Worm (Caenorhabditis elegans): ENCODE results near the gene Y66D12A.8.

The Y66D12A.8 gene

DNA sequence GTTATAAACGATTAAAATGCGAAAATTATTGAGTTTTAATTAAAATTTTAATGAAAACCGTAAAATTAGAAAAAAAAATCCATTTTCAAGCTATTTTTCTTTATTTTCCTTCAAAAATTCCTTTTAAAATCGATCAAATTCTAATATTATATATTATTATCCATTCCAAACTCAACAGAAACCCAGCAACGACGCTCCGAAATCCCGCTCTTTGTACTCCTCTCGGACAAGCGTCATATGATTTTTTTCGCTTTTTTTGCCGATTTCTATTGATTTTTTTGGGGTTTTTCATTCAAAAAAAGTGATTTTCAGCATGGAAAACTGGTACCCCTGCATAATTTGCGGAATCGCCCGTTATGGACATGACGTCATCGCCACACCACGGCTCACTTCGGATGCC lies 42.4 kb downstream of the Y66D12A.8 start, which contains the start of gene ceh-91:
Gene ceh-91, plus strand, starts transcription at position 301 of the 400 bp plus-strand sequence.
- no peak for TF ChIP-seq lin-13 (GFP tag; optimal IDR thresholded peaks at IDR 0.05)
- no peak for TF ChIP-seq F13H6.1 (tag; optimal IDR thresholded peaks at IDR 0.05)
- no peak for TF ChIP-seq C34F6.9 (tag; optimal IDR thresholded peaks at IDR 0.05)
- TF ChIP-seq alr-1 (tag; optimal IDR thresholded peaks at IDR 0.05), result no peak
- no peak for TF ChIP-seq blmp-1 (tag; optimal IDR thresholded peaks at IDR 0.05; ENCODE audit: insufficient read depth)
- TF ChIP-seq nhr-12 (tag; optimal IDR thresholded peaks at IDR 0.05), result no peak
- TF ChIP-seq ama-1 (optimal IDR thresholded peaks at IDR 0.05), result no peak

DNA sequence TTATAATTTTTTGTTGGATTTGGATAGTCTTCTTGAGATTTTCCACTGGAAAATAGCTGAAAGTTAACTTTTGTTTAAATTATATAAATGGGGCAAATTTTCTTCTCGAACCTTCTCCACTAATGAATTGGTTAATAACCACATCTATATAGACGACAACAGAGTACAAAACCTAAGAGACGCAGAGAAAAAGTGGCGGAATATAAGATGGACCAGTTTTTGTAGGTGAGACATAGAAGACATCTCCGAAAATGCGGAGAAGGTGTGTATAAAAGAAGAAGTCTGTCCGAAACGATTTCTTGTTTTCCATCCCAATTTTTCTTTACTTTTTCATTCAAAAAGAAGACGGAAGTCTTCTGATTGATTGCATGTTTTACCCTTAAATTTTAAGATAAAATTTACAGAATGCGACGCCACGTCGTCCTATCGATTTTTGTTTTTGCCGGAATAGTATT lies 50.8 kb downstream of the Y66D12A.8 start, which contains the start of gene gly-8:
Gene gly-8, plus strand, starts transcription at position 405 of the 455 bp plus-strand sequence.
- TF ChIP-seq lsy-2 (tag; optimal IDR thresholded peaks at IDR 0.05) (peak in 1 of 2 experiments; percentile 12), nhr-129 (tag; optimal IDR thresholded peaks at IDR 0.05) (no peak), alr-1 (tag; optimal IDR thresholded peaks at IDR 0.05) (no peak), sem-4 (tag; optimal IDR thresholded peaks at IDR 0.05) (peak; percentile 35), nhr-25 (tag; optimal IDR thresholded peaks at IDR 0.05) (peak; percentile 72)

DNA sequence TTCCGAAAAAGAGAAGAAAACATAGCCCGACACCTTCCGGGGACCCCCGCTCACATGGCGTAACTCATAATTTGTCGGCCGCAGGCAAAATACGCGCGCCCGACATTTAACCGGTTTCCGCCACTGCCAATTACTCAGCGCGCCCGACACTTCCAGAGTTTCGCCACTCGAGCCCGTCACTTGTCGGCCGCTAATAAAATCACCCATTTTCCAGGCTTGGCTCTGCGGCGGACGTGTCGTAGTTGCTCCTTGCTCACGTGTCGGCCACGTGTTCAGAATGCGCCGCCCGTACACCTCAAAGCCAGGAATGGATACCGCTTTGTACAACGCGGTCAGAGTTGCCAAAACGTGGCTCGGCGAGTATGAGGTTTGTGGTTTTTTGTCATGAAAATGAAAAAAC lies 53.6 kb downstream of the Y66D12A.8 start:
- TF ChIP-seq lin-39 (tag; optimal IDR thresholded peaks at IDR 0.05) (no peak), dmd-4 (tag; optimal IDR thresholded peaks at IDR 0.05) (no peak), nhr-23 (tag; optimal IDR thresholded peaks at IDR 0.05) (no peak), nhr-25 (tag; optimal IDR thresholded peaks at IDR 0.05) (no peak), lin-11 (tag; optimal IDR thresholded peaks at IDR 0.05) (no peak), nhr-10 (tag; optimal IDR thresholded peaks at IDR 0.05) (no peak), mdl-1 (tag; optimal IDR thresholded peaks at IDR 0.05) (no peak), Y55F3AM.14 (GFP tag; optimal IDR thresholded peaks at IDR 0.05) (no peak), elt-3 (tag; optimal IDR thresholded peaks at IDR 0.05) (no peak), sem-4 (tag; optimal IDR thresholded peaks at IDR 0.05) (no peak), alr-1 (tag; optimal IDR thresholded peaks at IDR 0.05) (no peak), F13H6.1 (tag; optimal IDR thresholded peaks at IDR 0.05) (no peak), gmeb-1 (tag; optimal IDR thresholded peaks at IDR 0.05) (no peak), skn-1 (tag; optimal IDR thresholded peaks at IDR 0.05) (no peak), crh-2 (tag; optimal IDR thresholded peaks at IDR 0.05) (no peak), nhr-21 (tag; optimal IDR thresholded peaks at IDR 0.05) (no peak), mbf-1 (tag; optimal IDR thresholded peaks at IDR 0.05) (no peak)

Measured in whole organism, L2 larva.